Fruit fly (Drosophila melanogaster): ENCODE measurements around the gene tara.

DNA sequence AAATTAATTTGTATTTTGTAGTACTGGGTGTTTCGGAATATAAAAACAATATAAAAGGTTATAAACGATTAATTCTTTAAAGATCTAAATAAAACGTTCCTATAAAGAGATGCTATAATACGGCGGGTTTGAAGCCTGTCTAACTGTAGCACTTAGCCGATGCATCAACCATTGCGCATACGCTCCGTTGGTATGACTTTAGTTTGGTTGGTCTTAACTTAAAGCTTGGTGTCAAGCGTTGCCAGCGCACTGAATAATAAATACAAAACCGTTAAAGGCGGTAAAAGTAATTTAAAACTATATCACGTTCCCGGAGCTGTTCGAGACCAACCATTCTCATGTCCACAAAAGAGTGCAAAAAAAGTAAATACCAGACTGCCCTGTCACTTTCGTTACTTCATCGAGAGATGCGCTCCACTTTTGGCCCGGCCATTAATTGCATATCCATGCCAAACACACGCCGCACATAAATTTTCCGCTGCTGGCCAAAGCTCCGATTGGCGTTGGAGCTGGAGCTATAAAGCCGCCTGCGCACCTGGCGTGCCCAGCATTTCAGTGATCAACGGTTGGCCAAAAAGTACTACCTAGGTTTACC lies 44.9 kb upstream of the tara start, which contains the start of gene CG8927:
- TF ChIP-seq usp (GFP tag; optimal IDR thresholded peaks at IDR 0.05) (no peak), Sry-β (GFP tag; optimal IDR thresholded peaks at IDR 0.05) (no peak), chif (GFP tag; optimal IDR thresholded peaks at IDR 0.05) (no peak), btn (GFP tag; optimal IDR thresholded peaks at IDR 0.05) (no peak), CG14710 (tag; optimal IDR thresholded peaks at IDR 0.05) (no peak), cato (GFP tag; optimal IDR thresholded peaks at IDR 0.05; ENCODE audit: borderline replicate concordance) (no peak), nmo (GFP tag; optimal IDR thresholded peaks at IDR 0.05) (no peak), CG10565 (GFP tag; optimal IDR thresholded peaks at IDR 0.05) (no peak), sens-2 (GFP tag; IDR thresholded peaks at IDR 0.05) (no peak), sqz (GFP tag; optimal IDR thresholded peaks at IDR 0.05) (no peak), CG1529 (GFP tag; optimal IDR thresholded peaks at IDR 0.05) (no peak), HLHmδ (GFP tag; optimal IDR thresholded peaks at IDR 0.05) (no peak), E2f1 (GFP tag; IDR thresholded peaks at IDR 0.05) (no peak)
